Fruit fly (Drosophila melanogaster): ENCODE results near the gene Aos1.
"Not testable (repeated sequence)": the region's sequence is repeated elsewhere in the genome, so short reads cannot be mapped to it uniquely, and the experiment has no call there.

dm6 chr3R:12467675-12468074 is 34.1 kb upstream of the Aos1 start, which contains the start of gene Hsp70Ba:
- not testable (repeated sequence) for TF ChIP-seq Sp1 (GFP tag; optimal IDR thresholded peaks at IDR 0.05); psq (GFP tag; optimal IDR thresholded peaks at IDR 0.05); pan (optimal IDR thresholded peaks at IDR 0.05); Dfd (GFP tag; optimal IDR thresholded peaks at IDR 0.05); usp (GFP tag; optimal IDR thresholded peaks at IDR 0.05); rgr (GFP tag; optimal IDR thresholded peaks at IDR 0.05); br (GFP tag; optimal IDR thresholded peaks at IDR 0.05); woc (GFP tag; optimal IDR thresholded peaks at IDR 0.05); GATAd (GFP tag; optimal IDR thresholded peaks at IDR 0.05); Hr78 (GFP tag; optimal IDR thresholded peaks at IDR 0.05)
